Fruit fly (Drosophila melanogaster) whole organism, embryonic: ENCODE data around the gene Mkp3.

Experiments used
- Atf-2 ChIP-seq: fragments of 200-800 bp; sonication (Bioruptor generic); optimal IDR thresholded peaks from 2 replicates; lab custom pipeline; 2016; ENCODE audit warnings: missing biosample characterization, missing genetic modification characterization
- B-H1 ChIP-seq: fragments of 200-800 bp; sonication (Bioruptor generic); IDR thresholded peaks from 3 replicates; pipeline ENCODE4 v1.3.6; 2022; ENCODE audit warnings: missing biosample characterization, missing genetic modification characterization
- CG1024 ChIP-seq: fragments of 200-800 bp; sonication (Bioruptor generic); IDR thresholded peaks from 2 replicates; pipeline ENCODE4 v1.3.6; 2022; ENCODE audit warnings: missing biosample characterization, missing genetic modification characterization
- CG10959 ChIP-seq: fragments of 200-800 bp; sonication (Bioruptor generic); IDR thresholded peaks from 2 replicates; pipeline ENCODE4 v1.3.6; 2022; ENCODE audit warnings: missing biosample characterization, missing genetic modification characterization
- CG11560 ChIP-seq: fragments of 200-800 bp; sonication (Bioruptor generic); IDR thresholded peaks from 3 replicates; pipeline ENCODE4 v1.3.6; 2022; ENCODE audit warnings: missing biosample characterization, missing genetic modification characterization
- CG1233 ChIP-seq: fragments of 200-800 bp; sonication (Bioruptor generic); optimal IDR thresholded peaks from 4 replicates; lab custom pipeline; 2018; ENCODE audit warnings: missing biosample characterization, mild to moderate bottlenecking, missing genetic modification characterization
- CG16815 ChIP-seq: fragments of 200-800 bp; sonication (Bioruptor generic); optimal IDR thresholded peaks from 3 replicates; lab custom pipeline; 2017; ENCODE audit warnings: missing biosample characterization, mild to moderate bottlenecking, missing genetic modification characterization
- CG17328 ChIP-seq: fragments of 200-800 bp; sonication (Bioruptor generic); IDR thresholded peaks from 2 replicates; pipeline ENCODE4 v1.3.6; 2022; ENCODE audit warnings: missing biosample characterization, missing genetic modification characterization
- CG17385 ChIP-seq: fragments of 200-800 bp; sonication (Bioruptor generic); optimal IDR thresholded peaks from 3 replicates; lab custom pipeline; 2018; ENCODE audit warnings: missing biosample characterization, mild to moderate bottlenecking, missing genetic modification characterization
- CG1832 ChIP-seq: fragments of 200-800 bp; sonication (Bioruptor generic); optimal IDR thresholded peaks from 2 replicates; lab custom pipeline; 2017; ENCODE audit warnings: missing biosample characterization, mild to moderate bottlenecking, missing genetic modification characterization, inconsistent platforms
- CG2199 ChIP-seq: fragments of 200-800 bp; sonication (Bioruptor generic); IDR thresholded peaks from 3 replicates; pipeline ENCODE4 v1.3.6; 2022; ENCODE audit warnings: missing biosample characterization, missing genetic modification characterization
- CG31224 ChIP-seq: fragments of 200-800 bp; sonication (Bioruptor generic); IDR thresholded peaks from 2 replicates; pipeline ENCODE4 v1.3.6; 2022; ENCODE audit warnings: missing biosample characterization, missing genetic modification characterization
- CG3163 ChIP-seq: fragments of 200-800 bp; sonication (Bioruptor generic); optimal IDR thresholded peaks from 3 replicates; lab custom pipeline; 2016; ENCODE audit warnings: missing biosample characterization, missing genetic modification characterization
- CG32532 ChIP-seq: fragments of 200-800 bp; sonication (Bioruptor generic); IDR thresholded peaks from 2 replicates; pipeline ENCODE4 v1.3.6; 2022; ENCODE audit warnings: missing biosample characterization, missing genetic modification characterization
- CG32772 ChIP-seq: fragments of 200-800 bp; sonication (Bioruptor generic); IDR thresholded peaks from 2 replicates; pipeline ENCODE4 v1.3.6; 2022; ENCODE audit warnings: missing biosample characterization, missing genetic modification characterization
- CG3847 ChIP-seq: fragments of 200-800 bp; sonication (Bioruptor generic); IDR thresholded peaks from 2 replicates; pipeline ENCODE4 v1.3.6; 2022; ENCODE audit warnings: missing biosample characterization, missing genetic modification characterization
- CG6254 ChIP-seq: fragments of 200-800 bp; sonication (Bioruptor generic); optimal IDR thresholded peaks from 3 replicates; lab custom pipeline; 2017; ENCODE audit warnings: mild to moderate bottlenecking, missing biosample characterization, missing genetic modification reagents, missing genetic modification characterization
- CG6272 ChIP-seq: fragments of 200-800 bp; sonication (Bioruptor generic); IDR thresholded peaks from 2 replicates; pipeline ENCODE4 v1.3.6; 2022; ENCODE audit warnings: missing biosample characterization, missing genetic modification characterization
- CG6765 ChIP-seq: fragments of 200-800 bp; sonication (Bioruptor generic); optimal IDR thresholded peaks from 3 replicates; lab custom pipeline; 2017; ENCODE audit warnings: missing biosample characterization, mild to moderate bottlenecking, missing genetic modification characterization
- CG7357 ChIP-seq: fragments of 200-800 bp; sonication (Bioruptor generic); IDR thresholded peaks from 3 replicates; pipeline ENCODE4 v1.3.6; 2022; ENCODE audit warnings: missing biosample characterization, missing genetic modification characterization
- CG8944 ChIP-seq: fragments of 200-800 bp; sonication (Bioruptor generic); optimal IDR thresholded peaks from 3 replicates; lab custom pipeline; 2016; ENCODE audit warnings: missing biosample characterization, missing genetic modification characterization
- CG9876 ChIP-seq: fragments of 200-800 bp; sonication (Bioruptor generic); optimal IDR thresholded peaks from 2 replicates; lab custom pipeline; 2016; ENCODE audit warnings: missing biosample characterization, missing genetic modification characterization
- CTCF ChIP-seq: fragments of 200-800 bp; sonication (Bioruptor generic); optimal IDR thresholded peaks from 2 replicates; lab custom pipeline; 2017; ENCODE audit warnings: missing biosample characterization, mild to moderate bottlenecking, missing genetic modification characterization, moderate library complexity
- CrebB ChIP-seq: fragments of 200-800 bp; sonication (Bioruptor generic); optimal IDR thresholded peaks from 3 replicates; lab custom pipeline; 2018; ENCODE audit warnings: missing biosample characterization, mild to moderate bottlenecking, missing genetic modification characterization
- Ets65A ChIP-seq: fragments of 200-800 bp; sonication (Bioruptor generic); peaks from one replicate; lab custom pipeline; 2016; ENCODE audit warnings: missing biosample characterization, missing genetic modification characterization
- Fer2 ChIP-seq: fragments of 200-800 bp; sonication (Bioruptor generic); optimal IDR thresholded peaks from 2 replicates; lab custom pipeline; 2018; ENCODE audit warnings: missing biosample characterization, mild to moderate bottlenecking, missing genetic modification characterization, moderate library complexity
- Gsc ChIP-seq: fragments of 200-800 bp; sonication (Bioruptor generic); IDR thresholded peaks from 2 replicates; pipeline ENCODE4 v1.3.6; 2022; ENCODE audit warnings: missing biosample characterization, missing genetic modification characterization
- HLHmδ ChIP-seq: fragments of 200-800 bp; sonication (Bioruptor generic); optimal IDR thresholded peaks from 2 replicates; lab custom pipeline; 2018; ENCODE audit warnings: missing biosample characterization, mild to moderate bottlenecking, missing genetic modification characterization, moderate library complexity
- Hand ChIP-seq: fragments of 200-800 bp; sonication (Bioruptor generic); optimal IDR thresholded peaks from 2 replicates; lab custom pipeline; 2017; ENCODE audit warnings: mild to moderate bottlenecking, missing biosample characterization, missing genetic modification reagents, missing genetic modification characterization
- HmgZ ChIP-seq: fragments of 200-800 bp; sonication (Bioruptor generic); optimal IDR thresholded peaks from 2 replicates; lab custom pipeline; 2018; ENCODE audit warnings: missing biosample characterization, mild to moderate bottlenecking, missing genetic modification characterization
- Lpt ChIP-seq: fragments of >200 bp; optimal IDR thresholded peaks from 2 replicates; lab custom pipeline; 2018; ENCODE audit warnings: missing biosample characterization, missing genetic modification characterization
- Med ChIP-seq: fragments of 200-800 bp; sonication (Bioruptor generic); peaks from one replicate; lab custom pipeline; 2016; ENCODE audit warnings: missing biosample characterization, missing genetic modification characterization, mild to moderate bottlenecking, inconsistent platforms, moderate library complexity
- NC2β ChIP-seq: fragments of 200-800 bp; sonication (Bioruptor generic); optimal IDR thresholded peaks from 2 replicates; lab custom pipeline; 2016; ENCODE audit warnings: missing biosample characterization, missing genetic modification characterization
- NFAT ChIP-seq: fragments of 200-800 bp; sonication (Bioruptor generic); IDR thresholded peaks from 2 replicates; pipeline ENCODE4 v1.3.6; 2022; ENCODE audit warnings: missing biosample characterization, missing genetic modification characterization
- Neu2 ChIP-seq: fragments of 200-800 bp; sonication (Bioruptor generic); optimal IDR thresholded peaks from 3 replicates; lab custom pipeline; 2016; ENCODE audit warnings: missing biosample characterization, missing genetic modification characterization, borderline replicate concordance
- Ravus ChIP-seq: fragments of 200-800 bp; sonication (Bioruptor generic); IDR thresholded peaks from 2 replicates; pipeline ENCODE4 v1.3.6; 2022; ENCODE audit warnings: missing biosample characterization, missing genetic modification characterization
- Sin3A ChIP-seq: fragments of >200 bp; optimal IDR thresholded peaks from 2 replicates; lab custom pipeline; 2018
- Six4 ChIP-seq: fragments of 200-800 bp; sonication (Bioruptor generic); optimal IDR thresholded peaks from 2 replicates; lab custom pipeline; 2016; ENCODE audit warnings: missing biosample characterization, missing genetic modification characterization
- Sry-β ChIP-seq: fragments of 200-800 bp; sonication (Bioruptor generic); optimal IDR thresholded peaks from 2 replicates; lab custom pipeline; 2018; ENCODE audit warnings: missing biosample characterization, mild to moderate bottlenecking, missing genetic modification characterization, moderate library complexity
- Tbp ChIP-seq: fragments of >200 bp; optimal IDR thresholded peaks from 2 replicates; lab custom pipeline; 2018; ENCODE audit warnings: missing biosample characterization, missing genetic modification characterization
- Trl ChIP-seq, 3 experiments: fragments of >200 bp in 2 of 3; fragments of 200-800 bp in 1 of 3; sonication (Bioruptor generic) in 1 of 3; optimal IDR thresholded peaks; 2 replicates in 1 of 3; 3 replicates in 2 of 3; lab custom pipeline; 2016 to 2017; ENCODE audit warnings: missing biosample characterization in 1 of 3, missing genetic modification characterization in 1 of 3
- ase ChIP-seq: fragments of 200-800 bp; sonication (Bioruptor generic); IDR thresholded peaks from 3 replicates; pipeline ENCODE4 v1.3.6; 2022; ENCODE audit warnings: missing biosample characterization, missing genetic modification characterization
- chm ChIP-seq: fragments of 200-800 bp; sonication (Bioruptor generic); IDR thresholded peaks from 2 replicates; pipeline ENCODE4 v1.3.6; 2022; ENCODE audit warnings: missing biosample characterization, missing genetic modification characterization
- corto ChIP-seq: fragments of 200-800 bp; sonication (Bioruptor generic); optimal IDR thresholded peaks from 2 replicates; lab custom pipeline; 2016; ENCODE audit warnings: missing biosample characterization, mild to moderate bottlenecking, missing genetic modification characterization, moderate library complexity
- danr ChIP-seq: fragments of 200-800 bp; sonication (Bioruptor generic); IDR thresholded peaks from 2 replicates; pipeline ENCODE4 v1.3.6; 2022; ENCODE audit warnings: missing biosample characterization, missing genetic modification characterization
- exex ChIP-seq: fragments of 200-800 bp; sonication (Bioruptor generic); optimal IDR thresholded peaks from 4 replicates; lab custom pipeline; 2018; ENCODE audit warnings: missing biosample characterization, mild to moderate bottlenecking, missing genetic modification characterization, moderate library complexity
- lab ChIP-seq: fragments of 200-800 bp; sonication (Bioruptor generic); optimal IDR thresholded peaks from 3 replicates; lab custom pipeline; 2017; ENCODE audit warnings: missing biosample characterization, missing genetic modification characterization, mild to moderate bottlenecking, moderate library complexity, missing genetic modification reagents
- pnt ChIP-seq: fragments of 200-800 bp; sonication (Bioruptor generic); optimal IDR thresholded peaks from 3 replicates; lab custom pipeline; 2016; ENCODE audit warnings: missing biosample characterization, missing genetic modification characterization
- sr ChIP-seq: fragments of 200-800 bp; sonication (Bioruptor generic); IDR thresholded peaks from 3 replicates; pipeline ENCODE4 v1.3.6; 2022; ENCODE audit warnings: missing biosample characterization, missing genetic modification characterization
- wdn ChIP-seq: fragments of 200-800 bp; sonication (Bioruptor generic); IDR thresholded peaks from 2 replicates; pipeline ENCODE4 v1.3.6; 2022; ENCODE audit warnings: missing biosample characterization, missing genetic modification characterization
- zf30C ChIP-seq: fragments of 200-800 bp; sonication (Bioruptor generic); optimal IDR thresholded peaks from 3 replicates; lab custom pipeline; 2018; ENCODE audit warnings: missing biosample characterization, mild to moderate bottlenecking, missing genetic modification characterization
- zfh1 ChIP-seq: fragments of 200-800 bp; sonication (Bioruptor generic); IDR thresholded peaks from 3 replicates; pipeline ENCODE4 v1.3.6; 2022; ENCODE audit warnings: missing biosample characterization, missing genetic modification characterization

Mkp3 gene

DNA sequence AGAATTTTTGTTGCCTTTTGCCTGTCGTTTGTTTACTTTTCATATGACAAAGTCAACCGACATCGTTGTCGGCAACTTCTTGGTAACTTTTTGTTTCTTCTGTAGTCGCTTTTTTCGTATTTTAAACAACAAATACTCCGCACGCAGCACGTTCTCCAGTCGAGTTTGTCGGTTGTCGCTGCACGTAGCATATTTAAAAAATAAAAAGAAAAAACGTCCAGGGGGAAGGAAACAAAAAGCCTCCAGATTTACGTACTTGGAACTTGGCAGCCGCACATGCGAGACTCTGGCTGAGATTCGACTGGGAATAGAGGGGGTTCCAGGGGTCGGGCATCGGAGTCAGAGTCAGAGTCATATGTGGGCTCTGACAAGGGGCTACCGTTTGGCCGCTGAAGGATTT, 64.5 kb downstream of the Mkp3 start (continued):
- TF ChIP-seq CG7357 (GFP tag; lab: Robert Waterston, UW) (no peak), CG6272 (no peak), Med (peak; percentile 5)

DNA sequence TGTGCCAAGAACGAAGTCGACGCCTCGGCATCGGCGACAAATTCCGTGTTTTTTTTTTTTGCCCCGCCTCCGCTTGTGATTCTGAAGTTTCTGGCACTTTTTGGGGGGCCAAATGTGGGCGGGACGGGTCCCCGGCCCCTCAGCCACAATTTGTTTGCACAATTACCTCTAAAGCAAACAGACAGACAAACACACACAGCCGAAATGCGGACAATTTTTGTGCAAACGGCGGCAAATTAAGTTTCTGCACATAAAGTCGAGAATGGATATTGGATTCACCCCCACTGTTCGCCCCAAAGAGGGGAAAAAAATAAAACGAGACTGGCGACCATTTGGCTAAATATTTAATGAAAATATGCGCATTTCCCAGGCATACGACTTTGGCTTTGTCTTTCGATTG, 65.8 kb downstream of the Mkp3 start:
- TF ChIP-seq CrebB (tag; lab: Kevin White, UChicago) (no peak), CG16815 (GFP tag; lab: Kevin White, UChicago) (no peak), CG9876 (no peak), CG8944 (GFP tag; lab: Kevin White, UChicago) (no peak), CG2199 (GFP tag; lab: Robert Waterston, UW) (peak; percentile 71; the same call in 1 of the 3 replicates), B-H1 (GFP tag; lab: Robert Waterston, UW) (no peak), CG11560 (tag; lab: Robert Waterston, UW) (no peak), CG3847 (GFP tag; lab: Robert Waterston, UW) (no peak), Ravus (GFP tag; lab: Robert Waterston, UW) (no peak), chm (no peak), CG32532 (no peak), CG31224 (GFP tag; lab: Robert Waterston, UW) (no peak), Ets65A (GFP tag; lab: Kevin White, UChicago) (peak; percentile 56), CG6254 (GFP tag; lab: Kevin White, UChicago) (no peak), wdn (no peak), Sry-β (GFP tag; lab: Kevin White, UChicago) (no peak), zf30C (no peak), NC2β (GFP tag; lab: Kevin White, UChicago) (no peak), Six4 (GFP tag; lab: Kevin White, UChicago) (no peak), danr (GFP tag; lab: Robert Waterston, UW) (no peak), Tbp (GFP tag; lab: Kevin White, UChicago) (no peak), HLHmδ (no peak), Atf-2 (GFP tag; lab: Kevin White, UChicago) (no peak), exex (no peak), CG6765 (no peak), corto (GFP tag; lab: Kevin White, UChicago) (no peak), sr (GFP tag; lab: Robert Waterston, UW) (peak; percentile 64), CG10959 (GFP tag; lab: Robert Waterston, UW) (no peak), CG17385 (GFP tag; lab: Kevin White, UChicago) (no peak), CG17328 (GFP tag; lab: Robert Waterston, UW) (no peak), CG1024 (GFP tag; lab: Robert Waterston, UW) (no peak), Neu2 (GFP tag; lab: Kevin White, UChicago) (no peak), CG6272 (no peak), CG1233 (GFP tag; lab: Kevin White, UChicago) (no peak), CG32772 (GFP tag; lab: Robert Waterston, UW) (no peak), HmgZ (tag; lab: Kevin White, UChicago) (no peak), ase (GFP tag; lab: Robert Waterston, UW) (no peak), Gsc (GFP tag; lab: Robert Waterston, UW) (no peak), NFAT (GFP tag; lab: Robert Waterston, UW) (no peak), CG1832 (GFP tag; lab: Kevin White, UChicago) (no peak), Sin3A (no peak), CTCF (GFP tag; lab: Kevin White, UChicago) (no peak), lab (GFP tag; lab: Kevin White, UChicago) (peak; percentile 14), Trl (optimal IDR thresholded peaks at IDR 0.05; lab: Kevin White, UChicago) (no peak), Trl (GFP tag; optimal IDR thresholded peaks at IDR 0.05; lab: Kevin White, UChicago) (no peak), Lpt (no peak), pnt (GFP tag; lab: Kevin White, UChicago) (no peak), zfh1 (0 out of 3 replicates have a peak, but pooled peaks have one; percentile 26), Hand (no peak), CG3163 (GFP tag; lab: Kevin White, UChicago) (no peak), Fer2 (no peak)
